Fruit fly (Drosophila melanogaster): ENCODE results near the gene gdl-ORF39.

The gdl-ORF39 gene

DNA sequence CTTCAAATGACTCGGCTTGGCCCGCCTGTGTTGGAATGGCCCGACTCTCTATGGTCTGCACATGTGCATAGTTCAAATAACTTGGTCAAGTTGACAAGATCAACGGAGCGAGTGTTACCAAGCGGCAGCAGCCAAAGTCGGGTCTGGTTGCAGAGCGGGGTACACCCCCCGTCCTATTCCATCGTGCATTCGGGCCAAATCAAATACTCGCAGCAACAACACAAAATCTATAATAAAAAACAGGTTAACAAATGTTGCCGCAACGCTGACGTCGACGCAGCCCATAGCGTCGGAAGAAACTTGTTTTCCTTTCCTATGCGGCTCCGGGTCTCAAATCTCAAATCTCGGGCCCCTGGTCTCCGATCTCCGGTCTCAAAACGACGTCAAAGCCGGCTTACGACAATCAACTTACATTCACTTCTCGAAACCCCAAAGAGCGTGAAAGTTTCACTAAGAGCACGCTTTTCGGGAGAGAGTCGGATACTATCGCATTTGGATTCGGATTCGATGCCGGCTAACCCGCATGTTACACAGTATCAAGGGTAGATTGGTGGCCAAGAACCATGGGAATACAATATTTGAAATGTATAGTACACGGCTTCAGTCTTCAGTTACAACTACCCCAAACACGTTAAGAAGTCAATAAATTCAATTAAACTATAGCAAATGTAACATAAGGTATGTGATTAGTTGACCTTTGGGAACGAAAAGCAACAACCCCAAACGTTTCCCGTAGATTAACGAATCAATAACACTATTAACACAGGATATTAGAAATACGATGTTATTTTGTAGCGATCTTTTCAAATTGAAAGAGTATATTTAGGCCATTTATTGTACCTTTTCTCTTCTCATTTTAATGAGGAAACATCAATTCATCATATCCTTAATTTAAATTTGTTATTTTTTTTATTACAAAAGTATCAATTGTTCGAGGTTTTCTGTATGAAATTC lies 25.3 kb downstream of the gdl-ORF39 start (continued):
- TF ChIP-seq CG13296 (GFP tag; optimal IDR thresholded peaks at IDR 0.05) (no peak), gt (GFP tag; IDR thresholded peaks at IDR 0.05) (no peak), unpg (GFP tag; optimal IDR thresholded peaks at IDR 0.05) (peak; percentile 34), pros (GFP tag; optimal IDR thresholded peaks at IDR 0.05) (peak; percentile 18), CG18599 (GFP tag; optimal IDR thresholded peaks at IDR 0.05) (peak; percentile 66), CG1792 (GFP tag; optimal IDR thresholded peaks at IDR 0.05) (peak; percentile 13), sob (GFP tag; IDR thresholded peaks at IDR 0.05) (no peak), Xrp1 (GFP tag; IDR thresholded peaks at IDR 0.05) (peak; percentile 14; the same call in 1 of the 2 replicates), CG6272 (GFP tag; IDR thresholded peaks at IDR 0.05) (no peak; the same call in 1 of the 2 replicates), CG12236 (GFP tag; optimal IDR thresholded peaks at IDR 0.05) (peak; percentile 5), mld (GFP tag; IDR thresholded peaks at IDR 0.05; ENCODE audit: partially characterized antibody) (no peak), CG14965 (GFP tag; optimal IDR thresholded peaks at IDR 0.05; ENCODE audit: borderline replicate concordance) (no peak), dati (GFP tag; IDR thresholded peaks at IDR 0.05) (no peak), caup (GFP tag; optimal IDR thresholded peaks at IDR 0.05; ENCODE audit: severe bottlenecking) (peak; percentile 44), Atf-2 (GFP tag; optimal IDR thresholded peaks at IDR 0.05) (peak; percentile 58), HLHmδ (GFP tag; optimal IDR thresholded peaks at IDR 0.05) (peak; percentile 13), CoRest (tag; optimal IDR thresholded peaks at IDR 0.05) (peak; percentile 87), H15 (GFP tag; IDR thresholded peaks at IDR 0.05) (no peak), ro (GFP tag; IDR thresholded peaks at IDR 0.05) (no peak), CG6689 (GFP tag; IDR thresholded peaks at IDR 0.05) (peak; percentile 42; the same call in 1 of the 2 replicates), CG14050 (GFP tag; IDR thresholded peaks at IDR 0.05) (no peak; the same call in 2 of the 3 replicates), Mad (GFP tag; optimal IDR thresholded peaks at IDR 0.05) (peak; percentile 35), CG9437 (GFP tag; optimal IDR thresholded peaks at IDR 0.05) (peak; percentile 83), Dll (GFP tag; IDR thresholded peaks at IDR 0.05; ENCODE audit: partially characterized antibody) (0 out of 4 replicates have a peak, but pooled peaks have one; percentile 5), fd96Cb (tag; optimal IDR thresholded peaks at IDR 0.05) (peak; percentile 57), klu (GFP tag; IDR thresholded peaks at IDR 0.05) (no peak), CG1602 (GFP tag; optimal IDR thresholded peaks at IDR 0.05) (peak; percentile 72), CG7372 (GFP tag; IDR thresholded peaks at IDR 0.05) (peak; percentile 44; the same call in 1 of the 2 replicates), kay (GFP tag; optimal IDR thresholded peaks at IDR 0.05) (peak; percentile 17), CG9876 (GFP tag; optimal IDR thresholded peaks at IDR 0.05) (no peak), stc (GFP tag; IDR thresholded peaks at IDR 0.05) (no peak), CG17361 (GFP tag; IDR thresholded peaks at IDR 0.05) (peak; percentile 90), Sin3A (optimal IDR thresholded peaks at IDR 0.05) (no peak), CG7839 (tag; optimal IDR thresholded peaks at IDR 0.05) (peak; percentile 77), CG9797 (GFP tag; optimal IDR thresholded peaks at IDR 0.05) (no peak), gfzf (GFP tag; optimal IDR thresholded peaks at IDR 0.05) (no peak), NfI (GFP tag; optimal IDR thresholded peaks at IDR 0.05) (peak; percentile 43), btn (GFP tag; optimal IDR thresholded peaks at IDR 0.05) (peak; percentile 38), nerfin-1 (tag; optimal IDR thresholded peaks at IDR 0.05) (peak; percentile 53), Oaz (GFP tag; IDR thresholded peaks at IDR 0.05) (no peak), eve (GFP tag; optimal IDR thresholded peaks at IDR 0.05) (peak in 1 of 2 experiments; percentile 92), yki (optimal IDR thresholded peaks at IDR 0.05) (peak; percentile 14), disco-r (GFP tag; optimal IDR thresholded peaks at IDR 0.05) (no peak), CG12769 (tag; optimal IDR thresholded peaks at IDR 0.05) (peak; percentile 61), CG31441 (GFP tag; IDR thresholded peaks at IDR 0.05) (peak; percentile 59; the same call in 1 of the 2 replicates), GATAe (GFP tag; conservative IDR thresholded peaks at IDR 0.05) (no peak), CG18011 (GFP tag; optimal IDR thresholded peaks at IDR 0.05) (peak; percentile 11), z (GFP tag; IDR thresholded peaks at IDR 0.05) (no peak), bsh (GFP tag; optimal IDR thresholded peaks at IDR 0.05) (peak; percentile 17 to 40)

All from whole organism, embryonic.